Fruit fly (Drosophila melanogaster) whole organism, pupa: ENCODE data around the gene Fmr1.

Experiments
- CG10348 ChIP-seq: fragments of 200-800 bp; sonication (Bioruptor generic); IDR thresholded peaks from 2 replicates; pipeline ENCODE4 v1.3.6; 2022; ENCODE audit warnings: missing biosample characterization, missing genetic modification characterization
- CG14655 ChIP-seq: fragments of 200-800 bp; sonication (Bioruptor generic); optimal IDR thresholded peaks from 3 replicates; lab custom pipeline; 2017; ENCODE audit warnings: mild to moderate bottlenecking, missing biosample characterization, missing genetic modification reagents, missing genetic modification characterization
- CG17806 ChIP-seq: fragments of 200-800 bp; sonication (Bioruptor generic); optimal IDR thresholded peaks from 2 replicates; lab custom pipeline; 2018; ENCODE audit warnings: missing biosample characterization, mild to moderate bottlenecking, missing genetic modification characterization, moderate library complexity
- CG32121 ChIP-seq: fragments of 200-800 bp; sonication (Bioruptor generic); IDR thresholded peaks from 2 replicates; pipeline ENCODE4 v1.3.6; 2022; ENCODE audit warnings: missing biosample characterization, missing genetic modification characterization
- CG34367 ChIP-seq: fragments of 200-800 bp; sonication (Bioruptor generic); optimal IDR thresholded peaks from 2 replicates; lab custom pipeline; 2018; ENCODE audit warnings: missing biosample characterization, mild to moderate bottlenecking, missing genetic modification characterization
- CG4496 ChIP-seq: fragments of 200-800 bp; sonication (Bioruptor generic); IDR thresholded peaks from 3 replicates; pipeline ENCODE4 v1.3.6; 2022; ENCODE audit warnings: missing biosample characterization, missing genetic modification characterization
- CG9948 ChIP-seq: fragments of 200-800 bp; sonication (Bioruptor generic); optimal IDR thresholded peaks from 2 replicates; lab custom pipeline; 2018; ENCODE audit warnings: missing biosample characterization, mild to moderate bottlenecking, missing genetic modification characterization, moderate library complexity
- EcR ChIP-seq: fragments of 200-800 bp; sonication (Bioruptor generic); optimal IDR thresholded peaks from 3 replicates; lab custom pipeline; 2019; ENCODE audit warnings: missing biosample characterization, missing genetic modification characterization, mild to moderate bottlenecking, moderate library complexity, missing genetic modification reagents
- Pif1B ChIP-seq: fragments of 200-800 bp; sonication (Bioruptor generic); optimal IDR thresholded peaks from 3 replicates; lab custom pipeline; 2016; ENCODE audit warnings: missing biosample characterization, missing genetic modification characterization
- fd96Ca ChIP-seq: fragments of 200-800 bp; sonication (Bioruptor generic); IDR thresholded peaks from 3 replicates; pipeline ENCODE4 v1.3.6; 2022; ENCODE audit warnings: missing biosample characterization, missing genetic modification characterization

- no peak for TF ChIP-seq Pif1B (GFP tag; lab: Kevin White, UChicago)
- no peak for TF ChIP-seq fd96Ca (GFP tag; lab: Robert Waterston, UW)
- TF ChIP-seq CG4496 (GFP tag; lab: Robert Waterston, UW): no peak
- TF ChIP-seq CG9948 (tag; lab: Kevin White, UChicago): no peak
- no peak for TF ChIP-seq EcR (GFP tag; lab: Kevin White, UChicago)
- TF ChIP-seq CG14655 (GFP tag; lab: Kevin White, UChicago): no peak
- TF ChIP-seq CG34367 (tag; lab: Kevin White, UChicago): no peak
- TF ChIP-seq CG17806 (tag; lab: Kevin White, UChicago): no peak
- TF ChIP-seq CG32121 (GFP tag; lab: Robert Waterston, UW): no peak
- TF ChIP-seq CG10348 (GFP tag; lab: Robert Waterston, UW): no peak
Measured at dm6 chr3R:10149667-10150398, 39.9 kb upstream of the Fmr1 start.
